Fruit fly (Drosophila melanogaster): Measurements from ENCODE around the gene CG7465.

DNA sequence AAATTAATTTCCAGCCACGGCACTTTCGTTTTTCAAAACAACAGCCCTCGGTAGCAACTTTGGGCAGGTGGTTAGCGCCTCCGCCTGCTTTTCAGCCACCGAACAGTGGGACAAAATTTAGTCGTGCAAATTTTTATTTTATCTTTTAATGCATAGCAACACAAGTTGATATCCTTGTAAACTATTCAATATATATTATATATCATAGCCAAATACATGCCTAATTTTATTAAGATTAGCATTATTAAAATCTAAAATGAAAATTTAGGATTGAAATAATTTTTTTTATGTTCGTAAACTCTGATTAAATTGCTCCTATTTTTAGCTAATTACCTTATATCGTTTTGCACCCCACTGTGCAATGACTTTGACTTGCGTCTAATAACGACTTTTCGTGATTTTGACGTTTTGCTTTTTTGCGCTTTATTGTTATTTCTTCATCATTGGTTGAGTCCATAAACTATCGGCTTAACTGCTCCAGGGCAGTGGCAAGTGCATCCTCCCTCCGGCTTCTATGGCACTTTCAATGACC is 28.9 kb downstream of the CG7465 start:
- TF ChIP-seq CG8478 (optimal IDR thresholded peaks at IDR 0.05) (no peak), pan (optimal IDR thresholded peaks at IDR 0.05) (no peak), Dll (optimal IDR thresholded peaks at IDR 0.05) (no peak), usp (GFP tag; optimal IDR thresholded peaks at IDR 0.05) (no peak)
